Fruit fly (Drosophila melanogaster): ENCODE results near the gene hng3.

The hng3 gene

DNA sequence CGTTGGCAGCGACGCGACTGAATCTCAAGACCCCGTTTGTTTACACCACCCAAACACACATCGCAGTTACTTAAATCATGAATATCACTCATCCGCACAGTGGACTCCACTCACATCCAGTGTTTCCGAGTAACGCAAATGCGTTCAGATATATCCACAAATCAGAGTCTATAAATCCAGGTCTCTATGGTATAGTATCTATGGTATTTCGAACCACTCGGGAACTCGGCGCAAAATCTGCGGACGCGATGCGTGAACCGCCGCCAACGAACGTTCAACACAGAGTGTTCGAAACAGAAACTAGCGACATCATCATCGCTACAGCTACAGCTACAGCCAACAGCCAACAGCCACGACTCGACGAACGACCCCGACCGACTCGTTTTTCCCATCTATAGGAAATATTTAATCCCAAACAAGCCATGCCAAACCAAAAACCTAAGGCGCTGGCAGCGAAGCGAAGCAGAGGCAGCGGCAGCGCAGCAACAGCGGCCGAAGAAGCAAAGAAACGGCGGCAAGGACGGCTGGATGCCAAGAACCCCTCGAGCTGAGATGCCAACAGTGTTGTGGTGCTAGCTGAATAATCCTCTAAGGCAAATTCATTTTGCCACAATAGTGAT, 56.4 kb downstream of the hng3 start, which contains the start of gene CG13894 (continued):
- TF ChIP-seq CkIIα-i1 (GFP tag; IDR thresholded peaks at IDR 0.05) (no peak), br (optimal IDR thresholded peaks at IDR 0.05) (no peak), CG8359 (GFP tag; optimal IDR thresholded peaks at IDR 0.05; ENCODE audit: borderline replicate concordance) (no peak), gsb (GFP tag; IDR thresholded peaks at IDR 0.05) (no peak), Abd-B (GFP tag; optimal IDR thresholded peaks at IDR 0.05) (no peak), shn (GFP tag; optimal IDR thresholded peaks at IDR 0.05) (no peak), danr (GFP tag; IDR thresholded peaks at IDR 0.05) (no peak), ATbp (GFP tag; optimal IDR thresholded peaks at IDR 0.05) (no peak), pfk (GFP tag; optimal IDR thresholded peaks at IDR 0.05) (no peak), Stat92E (GFP tag; optimal IDR thresholded peaks at IDR 0.05) (no peak), CG6654 (GFP tag; optimal IDR thresholded peaks at IDR 0.05) (no peak), CG12236 (GFP tag; optimal IDR thresholded peaks at IDR 0.05) (no peak), sna (GFP tag; IDR thresholded peaks at IDR 0.05; ENCODE audit: partially characterized antibody) (no peak; the same call in 1 of the 2 replicates), lov (optimal IDR thresholded peaks at IDR 0.05) (no peak), lov (GFP tag; IDR thresholded peaks at IDR 0.05) (no peak), Awh (GFP tag; IDR thresholded peaks at IDR 0.05) (peak; percentile 53; the same call in 1 of the 2 replicates), Nf-YB (GFP tag; optimal IDR thresholded peaks at IDR 0.05) (no peak), tio (GFP tag; optimal IDR thresholded peaks at IDR 0.05) (no peak), hth (optimal IDR thresholded peaks at IDR 0.05) (no peak), Antp (GFP tag; optimal IDR thresholded peaks at IDR 0.05) (no peak), NC2β (GFP tag; optimal IDR thresholded peaks at IDR 0.05) (no peak), wor (GFP tag; IDR thresholded peaks at IDR 0.05) (no peak), D (optimal IDR thresholded peaks at IDR 0.05) (no peak), D (GFP tag; optimal IDR thresholded peaks at IDR 0.05) (no peak), zen (tag; optimal IDR thresholded peaks at IDR 0.05) (no peak), zfh2 (GFP tag; optimal IDR thresholded peaks at IDR 0.05) (no peak), CG7372 (GFP tag; IDR thresholded peaks at IDR 0.05) (peak; percentile 78), h (optimal IDR thresholded peaks at IDR 0.05) (no peak), CG16813 (GFP tag; IDR thresholded peaks at IDR 0.05; ENCODE audit: partially characterized antibody) (0 out of 3 replicates have a peak, but pooled peaks have one; percentile 25), CG17829 (tag; optimal IDR thresholded peaks at IDR 0.05) (no peak), kni (GFP tag; optimal IDR thresholded peaks at IDR 0.05) (no peak), Kr (GFP tag; optimal IDR thresholded peaks at IDR 0.05) (no peak), CG2129 (GFP tag; IDR thresholded peaks at IDR 0.05; ENCODE audit: partially characterized antibody) (no peak), CG10274 (GFP tag; optimal IDR thresholded peaks at IDR 0.05) (peak; percentile 21), Gsc (GFP tag; IDR thresholded peaks at IDR 0.05) (no peak), CHES-1-like (GFP tag; optimal IDR thresholded peaks at IDR 0.05) (no peak), zen2 (GFP tag; IDR thresholded peaks at IDR 0.05; ENCODE audit: partially characterized antibody) (no peak), chm (GFP tag; IDR thresholded peaks at IDR 0.05) (peak; percentile 77), Hey (tag; optimal IDR thresholded peaks at IDR 0.05) (no peak), org-1 (GFP tag; optimal IDR thresholded peaks at IDR 0.05) (no peak), CG7839 (tag; optimal IDR thresholded peaks at IDR 0.05) (no peak), esg (GFP tag; conservative IDR thresholded peaks at IDR 0.05) (no peak), fd3F (GFP tag; optimal IDR thresholded peaks at IDR 0.05) (no peak), CG10959 (GFP tag; IDR thresholded peaks at IDR 0.05) (no peak), Jarid2 (GFP tag; optimal IDR thresholded peaks at IDR 0.05) (peak; percentile 63), dmrt99B (tag; optimal IDR thresholded peaks at IDR 0.05) (no peak), CG10366 (GFP tag; IDR thresholded peaks at IDR 0.05) (no peak), Neu2 (GFP tag; optimal IDR thresholded peaks at IDR 0.05; ENCODE audit: borderline replicate concordance) (no peak), Dref (GFP tag; IDR thresholded peaks at IDR 0.05) (no peak), Tbp (GFP tag; optimal IDR thresholded peaks at IDR 0.05) (no peak), gcm (GFP tag; optimal IDR thresholded peaks at IDR 0.05) (no peak)

Data from whole organism, embryonic.